Fruit fly (Drosophila melanogaster): Measurements from ENCODE around the gene Snoo.

The Snoo gene

DNA sequence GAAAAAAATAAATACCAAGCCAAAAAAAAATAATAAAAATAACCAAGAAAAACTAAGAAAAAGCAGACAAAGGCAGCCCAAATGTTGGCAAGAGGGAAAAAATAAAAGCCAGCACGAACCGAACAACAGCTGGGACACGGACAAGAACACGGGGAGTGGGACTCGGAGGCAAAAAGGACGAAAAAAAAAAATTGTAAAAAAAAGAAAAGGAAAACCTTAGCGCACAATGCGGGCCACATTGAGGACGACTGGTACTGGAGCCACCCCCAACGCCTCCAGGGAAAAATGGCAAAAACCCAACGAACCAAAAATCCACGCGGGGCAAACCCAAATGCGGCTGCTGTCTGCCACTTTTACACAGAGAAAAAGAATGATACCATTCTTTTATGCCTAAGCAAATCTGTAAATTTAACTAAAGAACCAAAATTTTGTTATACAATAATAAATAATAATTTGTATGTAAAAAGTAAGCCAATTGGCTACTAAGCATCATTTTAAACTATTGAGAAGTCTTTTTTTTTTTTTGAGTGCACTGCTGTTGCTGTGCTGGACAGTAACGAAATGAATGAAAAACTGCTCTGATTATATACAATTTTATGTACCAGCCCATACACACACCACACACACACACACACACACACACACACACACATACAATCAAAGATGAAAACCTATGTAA, 51.8 kb downstream of the Snoo start (continued):
- TF ChIP-seq crol (GFP tag; IDR thresholded peaks at IDR 0.05) (no peak), CG17385 (GFP tag; optimal IDR thresholded peaks at IDR 0.05) (peak; percentile 51), sob (GFP tag; IDR thresholded peaks at IDR 0.05) (peak; percentile 71), pros (GFP tag; optimal IDR thresholded peaks at IDR 0.05) (no peak), pfk (GFP tag; optimal IDR thresholded peaks at IDR 0.05) (no peak), slbo (GFP tag; IDR thresholded peaks at IDR 0.05) (peak; percentile 89), CG6254 (GFP tag; optimal IDR thresholded peaks at IDR 0.05) (peak; percentile 39), CG31441 (GFP tag; IDR thresholded peaks at IDR 0.05) (peak; percentile 84), pho (GFP tag; optimal IDR thresholded peaks at IDR 0.05) (peak; percentile 42), aop (GFP tag; IDR thresholded peaks at IDR 0.05) (no peak), vvl (GFP tag; IDR thresholded peaks at IDR 0.05) (peak; percentile 90), chif (GFP tag; optimal IDR thresholded peaks at IDR 0.05) (peak in 1 of 2 experiments; percentile 30), CG13624 (GFP tag; optimal IDR thresholded peaks at IDR 0.05) (peak; percentile 42), NfI (GFP tag; optimal IDR thresholded peaks at IDR 0.05) (peak; percentile 55), B-H1 (GFP tag; IDR thresholded peaks at IDR 0.05) (peak; percentile 77), hth (optimal IDR thresholded peaks at IDR 0.05) (no peak), jumu (GFP tag; optimal IDR thresholded peaks at IDR 0.05) (no peak), chm (GFP tag; IDR thresholded peaks at IDR 0.05) (no peak), CG7556 (GFP tag; optimal IDR thresholded peaks at IDR 0.05) (peak; percentile 82), Xbp1 (GFP tag; optimal IDR thresholded peaks at IDR 0.05) (peak; percentile 58), ewg (GFP tag; optimal IDR thresholded peaks at IDR 0.05) (peak; percentile 21), Kr (GFP tag; optimal IDR thresholded peaks at IDR 0.05) (no peak), Usf (GFP tag; optimal IDR thresholded peaks at IDR 0.05) (no peak), CG14050 (GFP tag; IDR thresholded peaks at IDR 0.05) (peak; percentile 35; the same call in 1 of the 3 replicates), Dip3 (GFP tag; optimal IDR thresholded peaks at IDR 0.05) (peak; percentile 46), ap (GFP tag; IDR thresholded peaks at IDR 0.05) (peak; percentile 45; the same call in 1 of the 2 replicates), bcd (GFP tag; optimal IDR thresholded peaks at IDR 0.05) (peak; percentile 83), Ssrp (tag; optimal IDR thresholded peaks at IDR 0.05) (peak; percentile 12), CG1024 (GFP tag; IDR thresholded peaks at IDR 0.05) (0 out of 2 replicates have a peak, but pooled peaks have one; percentile 14), CG1529 (GFP tag; optimal IDR thresholded peaks at IDR 0.05) (no peak), nerfin-2 (GFP tag; IDR thresholded peaks at IDR 0.05; ENCODE audit: partially characterized antibody) (no peak), toy (GFP tag; IDR thresholded peaks at IDR 0.05) (peak; percentile 58; the same call in 1 of the 2 replicates), CG9932 (GFP tag; IDR thresholded peaks at IDR 0.05) (peak; percentile 79), dysf (GFP tag; IDR thresholded peaks at IDR 0.05) (peak; percentile 84), cg (GFP tag; optimal IDR thresholded peaks at IDR 0.05) (no peak), az2 (GFP tag; optimal IDR thresholded peaks at IDR 0.05) (peak; percentile 39), Jarid2 (GFP tag; optimal IDR thresholded peaks at IDR 0.05) (peak; percentile 33), CG15514 (GFP tag; optimal IDR thresholded peaks at IDR 0.05) (peak; percentile 70), CG32772 (GFP tag; IDR thresholded peaks at IDR 0.05) (peak; percentile 69; the same call in 1 of the 2 replicates), z (GFP tag; IDR thresholded peaks at IDR 0.05) (no peak), ttk (GFP tag; IDR thresholded peaks at IDR 0.05) (peak; percentile 61), Awh (GFP tag; IDR thresholded peaks at IDR 0.05) (peak; percentile 75; the same call in 1 of the 2 replicates), CHES-1-like (GFP tag; optimal IDR thresholded peaks at IDR 0.05) (peak; percentile 43), CG7987 (GFP tag; optimal IDR thresholded peaks at IDR 0.05) (no peak), Sox102F (GFP tag; optimal IDR thresholded peaks at IDR 0.05) (peak; percentile 59), Gsc (GFP tag; IDR thresholded peaks at IDR 0.05) (no peak), CG2120 (GFP tag; optimal IDR thresholded peaks at IDR 0.05) (peak; percentile 81), CG9817 (tag; optimal IDR thresholded peaks at IDR 0.05) (peak; percentile 50), wdn (GFP tag; IDR thresholded peaks at IDR 0.05) (peak; percentile 60), CG14441 (GFP tag; IDR thresholded peaks at IDR 0.05) (peak; percentile 85), Mad (GFP tag; optimal IDR thresholded peaks at IDR 0.05) (peak; percentile 9)

Measured in whole organism, embryonic.